Fruit fly (Drosophila melanogaster) whole organism, prepupa: ENCODE measurements around the gene Mct1.

ENCODE experiments used
- CG11902 ChIP-seq: fragments of 200-800 bp; sonication (Bioruptor generic); optimal IDR thresholded peaks from 3 replicates; lab custom pipeline; 2016; ENCODE audit warnings: missing biosample characterization, missing genetic modification characterization
- CG1621 ChIP-seq: fragments of 200-800 bp; sonication (Bioruptor generic); optimal IDR thresholded peaks from 3 replicates; lab custom pipeline; 2018; ENCODE audit warnings: missing biosample characterization, mild to moderate bottlenecking, missing genetic modification characterization
- CG16779 ChIP-seq: fragments of 200-800 bp; sonication (Bioruptor generic); optimal IDR thresholded peaks from 3 replicates; lab custom pipeline; 2017; ENCODE audit warnings: missing biosample characterization, mild to moderate bottlenecking, missing genetic modification characterization
- CG32006 ChIP-seq: fragments of 200-800 bp; sonication (Bioruptor generic); optimal IDR thresholded peaks from 3 replicates; lab custom pipeline; 2017; ENCODE audit warnings: missing biosample characterization, mild to moderate bottlenecking, missing genetic modification characterization
- CG3919 ChIP-seq: fragments of 200-800 bp; sonication (Bioruptor generic); optimal IDR thresholded peaks from 3 replicates; lab custom pipeline; 2016; ENCODE audit warnings: missing biosample characterization, missing genetic modification characterization
- CG4318 ChIP-seq: fragments of 200-800 bp; sonication (Bioruptor generic); optimal IDR thresholded peaks from 3 replicates; lab custom pipeline; 2017; ENCODE audit warnings: missing biosample characterization, mild to moderate bottlenecking, missing genetic modification characterization
- CG6163 ChIP-seq: fragments of 200-800 bp; sonication (Bioruptor generic); IDR thresholded peaks from 3 replicates; pipeline ENCODE4 v1.3.6; 2022; ENCODE audit warnings: missing biosample characterization, missing genetic modification characterization
- CG6276 ChIP-seq: fragments of 200-800 bp; sonication (Bioruptor generic); optimal IDR thresholded peaks from 2 replicates; lab custom pipeline; 2017; ENCODE audit warnings: missing biosample characterization, mild to moderate bottlenecking, missing genetic modification characterization
- CG6792 ChIP-seq: fragments of 200-800 bp; sonication (Bioruptor generic); optimal IDR thresholded peaks from 3 replicates; lab custom pipeline; 2016; ENCODE audit warnings: missing biosample characterization, missing genetic modification characterization
- CG6808 ChIP-seq: fragments of 200-800 bp; sonication (Bioruptor generic); optimal IDR thresholded peaks from 3 replicates; lab custom pipeline; 2017; ENCODE audit warnings: missing biosample characterization, missing genetic modification characterization, mild to moderate bottlenecking, moderate library complexity, missing genetic modification reagents
- CG6854 ChIP-seq: fragments of 200-800 bp; sonication (Bioruptor generic); optimal IDR thresholded peaks from 2 replicates; lab custom pipeline; 2017; ENCODE audit warnings: missing biosample characterization, mild to moderate bottlenecking, missing genetic modification characterization
- CG8119 ChIP-seq: fragments of 200-800 bp; sonication (Bioruptor generic); IDR thresholded peaks from 3 replicates; pipeline ENCODE4 v1.3.6; 2022; ENCODE audit warnings: missing biosample characterization, missing genetic modification characterization
- CG8319 ChIP-seq: fragments of 200-800 bp; sonication (Bioruptor generic); optimal IDR thresholded peaks from 3 replicates; lab custom pipeline; 2016; ENCODE audit warnings: missing biosample characterization, missing genetic modification characterization
- CG9139 ChIP-seq: fragments of 200-800 bp; sonication (Bioruptor generic); optimal IDR thresholded peaks from 3 replicates; lab custom pipeline; 2017; ENCODE audit warnings: missing biosample characterization, mild to moderate bottlenecking, missing genetic modification characterization
- Eip78C ChIP-seq: fragments of 200-800 bp; sonication (Bioruptor generic); peaks from one replicate; lab custom pipeline; 2016; ENCODE audit warnings: missing biosample characterization, missing genetic modification characterization
- Eip93F ChIP-seq: fragments of 200-800 bp; sonication (Bioruptor generic); optimal IDR thresholded peaks from 2 replicates; lab custom pipeline; 2016; ENCODE audit warnings: missing biosample characterization, mild to moderate bottlenecking, missing genetic modification characterization
- Gug ChIP-seq: fragments of 200-800 bp; sonication (Bioruptor generic); IDR thresholded peaks from 2 replicates; pipeline ENCODE4 v1.3.6; 2022; ENCODE audit warnings: missing biosample characterization, missing genetic modification characterization
- Hr39 ChIP-seq: fragments of 200-800 bp; sonication (Bioruptor generic); optimal IDR thresholded peaks from 2 replicates; lab custom pipeline; 2016; ENCODE audit warnings: missing biosample characterization, missing genetic modification characterization
- Met ChIP-seq: fragments of 200-800 bp; sonication (Bioruptor generic); optimal IDR thresholded peaks from 3 replicates; lab custom pipeline; 2016; ENCODE audit warnings: missing biosample characterization, missing genetic modification characterization
- Sox102F ChIP-seq: fragments of 200-800 bp; sonication (Bioruptor generic); optimal IDR thresholded peaks from 2 replicates; lab custom pipeline; 2016; ENCODE audit warnings: missing biosample characterization, mild to moderate bottlenecking, missing genetic modification characterization
- Sox14 ChIP-seq: fragments of 200-800 bp; sonication (Bioruptor generic); optimal IDR thresholded peaks from 3 replicates; lab custom pipeline; 2016; ENCODE audit warnings: missing biosample characterization, missing genetic modification characterization
- achi ChIP-seq: fragments of 200-800 bp; sonication (Bioruptor generic); optimal IDR thresholded peaks from 3 replicates; lab custom pipeline; 2016; ENCODE audit warnings: missing biosample characterization, missing genetic modification characterization
- acj6 ChIP-seq: fragments of 200-800 bp; sonication (Bioruptor generic); optimal IDR thresholded peaks from 3 replicates; lab custom pipeline; 2016; ENCODE audit warnings: missing biosample characterization, missing genetic modification characterization
- cyc ChIP-seq: fragments of 200-800 bp; sonication (Bioruptor generic); optimal IDR thresholded peaks from 3 replicates; lab custom pipeline; 2016; ENCODE audit warnings: missing biosample characterization, missing genetic modification characterization
- dac ChIP-seq: fragments of 200-800 bp; sonication (Bioruptor generic); optimal IDR thresholded peaks from 2 replicates; lab custom pipeline; 2017; ENCODE audit warnings: missing biosample characterization, mild to moderate bottlenecking, missing genetic modification characterization
- esn ChIP-seq: fragments of 200-800 bp; sonication (Bioruptor generic); optimal IDR thresholded peaks from 2 replicates; lab custom pipeline; 2016; ENCODE audit warnings: missing biosample characterization, mild to moderate bottlenecking, missing genetic modification characterization, moderate library complexity
- fd85E ChIP-seq: fragments of 200-800 bp; sonication (Bioruptor generic); optimal IDR thresholded peaks from 3 replicates; lab custom pipeline; 2016; ENCODE audit warnings: missing biosample characterization, missing genetic modification characterization
- fkh ChIP-seq: fragments of 200-800 bp; sonication (Bioruptor generic); optimal IDR thresholded peaks from 3 replicates; lab custom pipeline; 2017; ENCODE audit warnings: missing biosample characterization, mild to moderate bottlenecking, missing genetic modification characterization, moderate library complexity
- spab ChIP-seq: fragments of 200-800 bp; sonication (Bioruptor generic); optimal IDR thresholded peaks from 2 replicates; lab custom pipeline; 2017; ENCODE audit warnings: missing biosample characterization, mild to moderate bottlenecking, missing genetic modification characterization, missing genetic modification reagents
- ss ChIP-seq, 2 experiments: fragments of 200-800 bp; sonication (Bioruptor generic); optimal IDR thresholded peaks; 2 replicates in 1 of 2; 3 replicates in 1 of 2; lab custom pipeline; 2017 to 2018; ENCODE audit warnings: mild to moderate bottlenecking in 2 of 2, missing biosample characterization in 2 of 2, missing genetic modification characterization in 2 of 2, moderate library complexity in 1 of 2
- svp ChIP-seq: fragments of 200-800 bp; sonication (Bioruptor generic); peaks from one replicate; lab custom pipeline; 2016; ENCODE audit warnings: missing biosample characterization, missing genetic modification characterization

The Mct1 gene

DNA sequence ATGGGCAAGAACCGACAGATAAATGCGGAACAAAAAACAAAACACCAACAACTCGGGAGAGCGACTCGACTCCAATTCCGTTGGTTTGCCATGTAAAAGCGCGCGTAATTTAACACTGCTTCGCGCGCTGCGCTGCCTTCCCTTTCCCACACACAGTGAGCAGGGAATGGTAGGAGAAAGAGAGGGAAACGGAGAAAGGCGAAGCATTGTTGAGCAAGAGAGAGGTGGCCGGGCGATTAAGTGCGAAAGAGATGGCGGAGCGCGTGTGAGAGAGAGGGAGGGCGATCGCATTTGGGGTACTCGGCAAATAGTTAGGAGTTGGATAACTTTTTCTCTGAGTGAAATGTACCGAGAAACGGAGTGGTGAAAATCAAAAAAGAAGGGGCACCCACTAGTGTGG is 33.1 kb upstream of the Mct1 start (continued):
- TF ChIP-seq cyc (GFP tag; lab: Kevin White, UChicago), result no peak
- no peak for TF ChIP-seq CG4318 (GFP tag; lab: Kevin White, UChicago)
- TF ChIP-seq CG8319, result no peak
- TF ChIP-seq ss (GFP tag; optimal IDR thresholded peaks at IDR 0.05; lab: Kevin White, UChicago), result no peak
- TF ChIP-seq Gug (GFP tag; lab: Robert Waterston, UW), result no peak
- TF ChIP-seq esn (GFP tag; lab: Kevin White, UChicago), result peak; percentile 42
- TF ChIP-seq achi (GFP tag; lab: Kevin White, UChicago), result no peak
- TF ChIP-seq CG11902 (GFP tag; lab: Kevin White, UChicago), result no peak
- no peak for TF ChIP-seq Met (GFP tag; lab: Kevin White, UChicago)
- no peak for TF ChIP-seq spab (GFP tag; lab: Kevin White, UChicago)
- TF ChIP-seq Sox102F (GFP tag; lab: Kevin White, UChicago), result no peak
- TF ChIP-seq CG6163 (GFP tag; lab: Robert Waterston, UW), result 0 out of 3 replicates have a peak, but pooled peaks have one; percentile 38
- TF ChIP-seq fd85E (GFP tag; lab: Kevin White, UChicago), result no peak
- TF ChIP-seq CG6854 (GFP tag; lab: Kevin White, UChicago), result no peak
- no peak for TF ChIP-seq CG6792 (GFP tag; lab: Kevin White, UChicago)
- TF ChIP-seq CG3919 (GFP tag; lab: Kevin White, UChicago), result peak; percentile 39
- peak; percentile 43 for TF ChIP-seq svp (GFP tag; lab: Kevin White, UChicago)
- no peak for TF ChIP-seq acj6

DNA sequence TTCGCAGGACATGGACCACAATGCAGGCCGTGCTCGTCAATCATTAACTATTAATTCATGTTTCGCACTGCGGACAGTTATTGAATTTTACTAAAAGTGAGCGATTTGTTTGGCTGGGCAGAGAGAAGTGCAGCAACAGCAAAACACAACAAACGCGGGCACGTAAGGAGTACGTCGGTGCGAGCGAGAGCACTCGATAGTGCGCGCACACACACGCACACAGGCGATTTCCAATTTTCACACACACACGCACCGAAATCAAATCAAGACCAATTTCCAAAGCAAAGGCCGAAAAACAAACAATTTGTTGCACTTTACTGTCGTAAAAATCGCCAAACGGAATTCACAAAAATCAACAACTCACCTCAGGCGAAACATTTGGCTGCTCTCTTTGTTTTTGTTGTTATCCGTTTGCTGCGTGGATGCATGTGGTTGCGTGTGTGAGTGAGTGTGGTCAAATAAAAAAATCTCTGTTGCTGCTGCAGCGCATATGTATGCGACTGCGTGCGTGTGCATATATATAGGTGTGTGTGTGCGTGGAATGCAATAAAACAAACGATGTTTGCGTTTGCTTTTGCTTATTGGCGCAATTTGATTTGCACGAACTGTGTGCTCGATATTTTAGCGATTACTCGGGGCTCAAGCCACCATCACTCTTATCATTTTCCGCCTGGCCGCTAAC is 30.9 kb upstream of the Mct1 start:
- TF ChIP-seq esn (GFP tag; lab: Kevin White, UChicago) (peak; percentile 1), Sox14 (peak; percentile 17), CG4318 (GFP tag; lab: Kevin White, UChicago) (no peak), CG32006 (GFP tag; lab: Kevin White, UChicago) (peak; percentile 4), Eip93F (GFP tag; lab: Kevin White, UChicago) (no peak), Eip78C (peak; percentile 22), dac (peak; percentile 18), CG8119 (GFP tag; lab: Robert Waterston, UW) (0 out of 3 replicates have a peak, but pooled peaks have one; percentile 32), ss (GFP tag; optimal IDR thresholded peaks at IDR 0.05; lab: Kevin White, UChicago) (peak in 1 of 2 experiments; percentile 41), fkh (GFP tag; lab: Kevin White, UChicago) (peak; percentile 42)
- TF ChIP-seq, all 60 proteins: peak for 8

DNA sequence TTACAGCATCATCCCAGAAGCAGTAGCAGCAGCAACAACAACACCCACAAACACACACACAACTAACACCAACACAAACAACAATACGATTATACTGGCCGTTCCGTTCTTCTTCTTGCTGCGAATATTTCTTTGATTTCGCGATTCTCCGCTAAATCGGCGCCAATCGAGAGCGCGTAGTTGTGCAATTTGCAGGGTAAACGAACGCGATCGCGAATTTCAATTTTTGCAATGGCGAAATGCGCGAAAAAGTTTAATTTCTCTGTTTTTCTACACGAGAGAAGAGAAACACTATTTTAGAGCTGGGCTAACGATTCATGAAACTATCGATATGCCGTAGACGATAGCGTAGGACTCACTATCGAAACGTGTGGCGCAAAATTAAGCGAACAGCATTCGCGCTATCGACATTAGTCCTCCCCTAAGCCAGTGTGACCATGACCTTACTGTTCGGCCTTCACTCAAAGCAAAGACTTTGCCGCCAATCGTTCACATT is 30.3 kb upstream of the Mct1 start, which contains the start of gene wapl:
TSS of gene wapl (minus strand) at position 316 of the 496 bp plus-strand sequence.
- TF ChIP-seq CG9139 (GFP tag; lab: Kevin White, UChicago) (no peak), esn (GFP tag; lab: Kevin White, UChicago) (peak; percentile 34), CG6276 (GFP tag; lab: Kevin White, UChicago) (peak; percentile 19), svp (GFP tag; lab: Kevin White, UChicago) (peak; percentile 26), fkh (GFP tag; lab: Kevin White, UChicago) (no peak), Hr39 (peak; percentile 32), CG3919 (GFP tag; lab: Kevin White, UChicago) (peak; percentile 26), CG32006 (GFP tag; lab: Kevin White, UChicago) (no peak), Eip78C (peak; percentile 51), Sox14 (peak; percentile 7), fd85E (GFP tag; lab: Kevin White, UChicago) (no peak), CG16779 (tag; lab: Kevin White, UChicago) (no peak), cyc (GFP tag; lab: Kevin White, UChicago) (peak; percentile 10)

DNA sequence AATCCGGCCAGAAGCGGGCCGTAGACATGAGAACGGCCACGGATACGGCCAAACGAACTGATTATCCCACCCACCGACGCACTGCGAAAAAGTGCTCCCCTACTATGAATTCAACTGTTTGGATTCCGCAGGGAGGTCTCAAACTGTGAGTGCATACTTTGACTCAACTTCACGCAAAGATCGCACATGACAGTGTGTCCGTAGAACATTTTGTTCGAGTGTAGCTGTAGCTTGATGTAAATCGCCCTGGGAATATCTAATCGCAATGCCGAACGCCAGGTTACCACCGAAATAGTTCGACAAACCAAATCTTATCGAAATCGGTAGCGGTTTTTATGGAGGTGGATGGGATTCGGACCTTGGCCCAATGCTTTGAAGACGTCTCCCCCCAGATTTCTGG is 28.0 kb upstream of the Mct1 start:
- TF ChIP-seq CG6808, result no peak
- no peak for TF ChIP-seq CG1621 (tag; lab: Kevin White, UChicago)
- no peak for TF ChIP-seq Sox102F (GFP tag; lab: Kevin White, UChicago)
- TF ChIP-seq Gug (GFP tag; lab: Robert Waterston, UW), result no peak
